Fruit fly (Drosophila melanogaster): ENCODE data around the gene nbs.

The nbs gene

dm6 chr3L:9733563-9733962, 10.6 kb upstream of the nbs start, which contains the start of gene CG6749:
Gene CG6749, minus strand, starts transcription at chr3L:9733807.
- TF ChIP-seq CTCF (optimal IDR thresholded peaks at IDR 0.05), result no peak
- no peak for TF ChIP-seq CG8478 (optimal IDR thresholded peaks at IDR 0.05)

- TF ChIP-seq CTCF (optimal IDR thresholded peaks at IDR 0.05), result peak in 1 of 2 experiments; percentile 25
- no peak for TF ChIP-seq CG8478 (optimal IDR thresholded peaks at IDR 0.05)
Measured at dm6 chr3L:9729795-9730421, 6.9 kb upstream of the nbs start, which contains the start of gene ATPsynB. Gene ATPsynB, plus strand, starts transcription at chr3L:9729999.

- TF ChIP-seq CTCF (optimal IDR thresholded peaks at IDR 0.05), result peak in 1 of 2 experiments; percentile 29
- TF ChIP-seq CG8478 (optimal IDR thresholded peaks at IDR 0.05), result no peak
Measured at dm6 chr3L:9726707-9727106, 3.7 kb upstream of the nbs start, which contains the start of gene Naa60. Gene Naa60, plus strand, starts transcription at chr3L:9726895.

DNA sequence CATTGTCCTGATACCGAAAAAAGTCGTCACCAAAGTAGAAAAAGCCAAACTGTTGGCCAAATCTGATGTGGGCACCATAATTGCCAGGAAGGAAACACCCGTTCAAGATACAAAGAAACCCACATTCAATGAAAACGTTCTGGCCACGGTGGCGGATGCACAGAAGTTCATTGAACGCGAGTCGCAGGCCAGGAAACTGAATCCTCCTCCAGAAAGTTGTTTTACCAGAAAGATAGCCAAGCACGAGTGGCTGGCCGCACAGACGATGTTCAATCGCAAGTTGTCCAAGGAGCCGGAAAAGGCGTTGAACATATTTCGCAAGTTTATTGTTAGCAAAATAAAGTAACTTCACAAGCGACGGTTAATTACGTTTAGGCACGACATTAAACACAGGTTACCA, 2.9 kb downstream of the nbs start:
- TF ChIP-seq CG8478 (optimal IDR thresholded peaks at IDR 0.05), result no peak
- no peak for TF ChIP-seq CTCF (optimal IDR thresholded peaks at IDR 0.05)

- TF ChIP-seq CTCF (optimal IDR thresholded peaks at IDR 0.05), result no peak
Measured at dm6 chr3L:9718929-9719328, 4.1 kb downstream of the nbs start, which contains the start of the genes CG18178 and CG14174. Gene CG18178, minus strand, starts transcription at chr3L:9719144. Gene CG14174, plus strand, starts transcription at chr3L:9719328.

- no peak for TF ChIP-seq CTCF (optimal IDR thresholded peaks at IDR 0.05)
- no peak for TF ChIP-seq CG8478 (optimal IDR thresholded peaks at IDR 0.05)
Measured at dm6 chr3L:9717839-9718238, 5.2 kb downstream of the nbs start.

- TF ChIP-seq CTCF (optimal IDR thresholded peaks at IDR 0.05) (no peak), CG8478 (optimal IDR thresholded peaks at IDR 0.05) (no peak)
Measured at dm6 chr3L:9717101-9717500, 5.9 kb downstream of the nbs start.

DNA sequence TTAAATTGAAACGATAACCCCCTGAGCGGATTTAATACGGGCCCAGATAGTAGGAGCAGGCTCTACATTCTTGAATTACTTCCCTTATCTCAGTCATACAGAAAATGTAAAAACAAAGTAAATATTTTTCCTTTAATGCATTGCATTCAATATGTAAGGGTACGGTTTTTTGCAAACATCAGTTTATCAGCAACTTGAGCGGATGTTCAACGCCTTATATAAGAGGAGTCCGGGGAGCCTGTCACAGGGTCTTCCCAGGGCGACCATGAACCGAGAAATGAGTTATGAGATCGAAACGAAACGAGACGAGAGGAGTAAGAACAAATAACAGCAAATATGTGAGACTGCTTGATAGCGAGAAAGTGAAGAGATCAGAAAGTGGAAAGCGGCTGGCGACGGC, 6.4 kb downstream of the nbs start:
- TF ChIP-seq CG8478 (optimal IDR thresholded peaks at IDR 0.05) (no peak), CTCF (optimal IDR thresholded peaks at IDR 0.05) (no peak)

dm6 chr3L:9714537-9715144, 8.4 kb downstream of the nbs start:
- TF ChIP-seq CTCF (optimal IDR thresholded peaks at IDR 0.05), result no peak
- TF ChIP-seq CG8478 (optimal IDR thresholded peaks at IDR 0.05), result no peak

DNA sequence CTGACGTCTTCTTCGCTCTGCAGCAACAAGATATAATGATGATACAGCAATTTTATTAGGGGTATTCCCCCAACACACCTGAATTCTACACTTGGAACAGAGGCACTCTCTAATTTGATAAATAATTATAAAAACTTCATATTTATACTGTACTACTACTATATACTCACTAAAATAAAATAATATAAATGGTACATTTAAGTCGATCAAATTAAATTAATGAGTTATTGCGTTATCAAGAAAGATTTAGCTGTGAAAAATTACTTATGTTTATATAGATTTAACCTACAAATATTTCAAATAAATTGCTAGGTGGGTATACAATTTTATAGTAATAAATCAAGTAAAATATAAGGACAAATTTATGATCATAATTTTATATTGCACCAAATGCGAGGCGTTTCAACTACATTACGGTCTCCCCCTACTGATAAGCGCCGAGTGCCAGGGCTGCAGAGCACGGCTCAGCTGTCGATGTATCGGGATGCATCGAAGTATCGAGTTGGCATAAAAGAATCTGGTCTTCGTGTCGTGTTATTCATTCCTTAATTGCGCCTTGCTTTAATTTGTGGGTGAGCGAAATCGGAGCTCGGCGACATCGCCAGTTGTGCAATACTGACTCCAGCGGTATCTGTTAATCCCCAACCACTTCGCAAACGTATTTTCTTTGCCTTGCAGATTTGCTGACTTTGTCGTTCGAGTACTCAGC, 9.0 kb downstream of the nbs start, which contains the start of gene vsg:
Gene vsg, plus strand, starts transcription at position 497 of the 709 bp plus-strand sequence.
- TF ChIP-seq CG8478 (optimal IDR thresholded peaks at IDR 0.05) (no peak), CTCF (optimal IDR thresholded peaks at IDR 0.05) (no peak)

DNA sequence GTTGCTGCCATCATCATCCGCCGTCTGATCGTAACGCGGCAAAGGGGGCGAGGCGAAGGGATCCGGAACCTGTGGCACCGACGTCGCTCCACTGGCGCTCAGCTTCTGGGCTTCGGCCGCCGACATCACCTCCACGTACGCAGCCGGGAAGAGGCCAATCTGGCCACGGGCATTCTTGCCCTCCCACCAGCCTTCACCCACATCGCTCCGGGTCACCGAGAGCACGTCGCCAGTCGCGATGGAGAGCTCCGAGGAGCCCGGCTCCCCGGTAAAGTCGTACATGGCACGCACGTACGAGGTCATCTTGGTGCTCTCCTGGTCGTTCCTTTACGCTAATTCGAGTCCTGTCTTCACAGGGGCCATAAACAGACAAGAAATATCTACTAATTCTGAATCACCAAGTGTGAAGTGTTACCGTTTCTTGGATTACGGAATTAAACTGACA, 9.6 kb downstream of the nbs start, which contains the start of gene SH3PX1:
Gene SH3PX1, minus strand, starts transcription at position 445 of the 445 bp plus-strand sequence.
- TF ChIP-seq CG8478 (optimal IDR thresholded peaks at IDR 0.05) (no peak), CTCF (optimal IDR thresholded peaks at IDR 0.05) (no peak)

dm6 chr3L:9712066-9712789, 10.8 kb downstream of the nbs start:
- TF ChIP-seq CG8478 (optimal IDR thresholded peaks at IDR 0.05) (no peak), CTCF (optimal IDR thresholded peaks at IDR 0.05) (no peak)

dm6 chr3L:9711203-9711602, 11.8 kb downstream of the nbs start:
- no peak for TF ChIP-seq CTCF (optimal IDR thresholded peaks at IDR 0.05)
- no peak for TF ChIP-seq CG8478 (optimal IDR thresholded peaks at IDR 0.05)

- TF ChIP-seq CTCF (optimal IDR thresholded peaks at IDR 0.05), result no peak
- no peak for TF ChIP-seq CG8478 (optimal IDR thresholded peaks at IDR 0.05)
Measured at dm6 chr3L:9708797-9709196, 14.2 kb downstream of the nbs start.

dm6 chr3L:9705591-9705990, 17.4 kb downstream of the nbs start:
- TF ChIP-seq CG8478 (optimal IDR thresholded peaks at IDR 0.05), result no peak
- TF ChIP-seq CTCF (optimal IDR thresholded peaks at IDR 0.05), result no peak
